Fruit fly (Drosophila melanogaster) whole organism, adult: ENCODE measurements around the gene Sfp84E.

Source experiments
- CG14711 ChIP-seq: fragments of 200-800 bp; sonication (Bioruptor generic); optimal IDR thresholded peaks from 2 replicates; lab custom pipeline; 2018; ENCODE audit warnings: missing biosample characterization, mild to moderate bottlenecking, missing genetic modification characterization, moderate library complexity
- CG33017 ChIP-seq: fragments of 200-800 bp; sonication (Bioruptor generic); optimal IDR thresholded peaks from 2 replicates; lab custom pipeline; 2018; ENCODE audit warnings: missing biosample characterization, mild to moderate bottlenecking, missing genetic modification characterization, moderate library complexity

dm6 chr3R:7947349-7947748 is 32.8 kb downstream of the Sfp84E start:
- peak; percentile 18 for TF ChIP-seq CG14711 (tag; lab: Kevin White, UChicago)
- peak; percentile 40 for TF ChIP-seq CG33017
